Fruit fly (Drosophila melanogaster): ENCODE measurements around the gene Ccz1.

- TF ChIP-seq sv (GFP tag; optimal IDR thresholded peaks at IDR 0.05), result no peak
- TF ChIP-seq lola (GFP tag; optimal IDR thresholded peaks at IDR 0.05), result no peak
- no peak for TF ChIP-seq fru (GFP tag; optimal IDR thresholded peaks at IDR 0.05)
- no peak for TF ChIP-seq N (GFP tag; optimal IDR thresholded peaks at IDR 0.05)
- no peak for TF ChIP-seq Sp1 (GFP tag; optimal IDR thresholded peaks at IDR 0.05)
- no peak for TF ChIP-seq sage (GFP tag; optimal IDR thresholded peaks at IDR 0.05)
- no peak for TF ChIP-seq tai (GFP tag; optimal IDR thresholded peaks at IDR 0.05)
- TF ChIP-seq Mio (GFP tag; optimal IDR thresholded peaks at IDR 0.05), result no peak
- TF ChIP-seq CG32264 (GFP tag; optimal IDR thresholded peaks at IDR 0.05), result no peak
- no peak for TF ChIP-seq br (GFP tag; optimal IDR thresholded peaks at IDR 0.05)
- TF ChIP-seq Abd-B (GFP tag; optimal IDR thresholded peaks at IDR 0.05), result no peak
These were observed 10.9 kb upstream of the Ccz1 start, which contains the start of gene mge for dm6 chr3L:3909831-3910230.

All from whole organism, wandering third instar larva.